Fruit fly (Drosophila melanogaster) whole organism, embryonic: ENCODE measurements around the gene CG13054.

Experiments used
- C15 ChIP-seq: fragments of 200-800 bp; sonication (Bioruptor generic); IDR thresholded peaks from 3 replicates; pipeline ENCODE4 v1.3.6; 2022; ENCODE audit warnings: missing biosample characterization, missing genetic modification characterization
- CG11398 ChIP-seq: fragments of 200-800 bp; sonication (Bioruptor generic); optimal IDR thresholded peaks from 2 replicates; lab custom pipeline; 2016; ENCODE audit warnings: missing biosample characterization, missing genetic modification characterization
- CG12659 ChIP-seq: fragments of 200-800 bp; sonication (Bioruptor generic); optimal IDR thresholded peaks from 3 replicates; lab custom pipeline; 2017; ENCODE audit warnings: mild to moderate bottlenecking, missing biosample characterization, missing genetic modification reagents, missing genetic modification characterization
- CG13287 ChIP-seq: fragments of 200-800 bp; sonication (Bioruptor generic); IDR thresholded peaks from 2 replicates; pipeline ENCODE4 v1.3.6; 2022; ENCODE audit warnings: missing biosample characterization, missing genetic modification characterization; ENCODE audit not compliant: partially characterized antibody
- CG13424 ChIP-seq: fragments of 200-800 bp; sonication (Bioruptor generic); optimal IDR thresholded peaks from 2 replicates; lab custom pipeline; 2019; ENCODE audit warnings: missing biosample characterization, mild to moderate bottlenecking, missing genetic modification characterization, moderate library complexity
- CG14860 ChIP-seq: fragments of 200-800 bp; sonication (Bioruptor generic); IDR thresholded peaks from 3 replicates; pipeline ENCODE4 v1.3.6; 2022; ENCODE audit warnings: missing biosample characterization, missing genetic modification characterization; ENCODE audit not compliant: partially characterized antibody
- CG15269 ChIP-seq: fragments of 200-800 bp; sonication (Bioruptor generic); optimal IDR thresholded peaks from 2 replicates; lab custom pipeline; 2018; ENCODE audit warnings: missing biosample characterization, mild to moderate bottlenecking, missing genetic modification characterization, moderate library complexity
- CG1647 ChIP-seq: fragments of 200-800 bp; sonication (Bioruptor generic); optimal IDR thresholded peaks from 3 replicates; lab custom pipeline; 2016; ENCODE audit warnings: missing biosample characterization, missing genetic modification characterization
- CG17612 ChIP-seq: fragments of 200-800 bp; sonication (Bioruptor generic); IDR thresholded peaks from 2 replicates; pipeline ENCODE4 v1.3.6; 2022; ENCODE audit warnings: missing biosample characterization, missing genetic modification characterization
- CG34376 ChIP-seq: fragments of 200-800 bp; sonication (Bioruptor generic); optimal IDR thresholded peaks from 2 replicates; lab custom pipeline; 2018; ENCODE audit warnings: missing biosample characterization, mild to moderate bottlenecking, missing genetic modification characterization
- CG34422 ChIP-seq: fragments of 200-800 bp; sonication (Bioruptor generic); IDR thresholded peaks from 3 replicates; pipeline ENCODE4 v1.3.6; 2022; ENCODE audit warnings: missing biosample characterization, missing genetic modification characterization
- CG4404 ChIP-seq: fragments of 200-800 bp; sonication (Bioruptor generic); IDR thresholded peaks from 2 replicates; pipeline ENCODE4 v1.3.6; 2022; ENCODE audit warnings: missing biosample characterization, missing genetic modification characterization
- CG4730 ChIP-seq: fragments of 200-800 bp; sonication (Bioruptor generic); IDR thresholded peaks from 2 replicates; pipeline ENCODE4 v1.3.6; 2022; ENCODE audit warnings: missing biosample characterization, missing genetic modification characterization
- CG7271 ChIP-seq: fragments of 200-800 bp; sonication (Bioruptor generic); optimal IDR thresholded peaks from 2 replicates; lab custom pipeline; 2018; ENCODE audit warnings: missing biosample characterization, mild to moderate bottlenecking, missing genetic modification characterization, moderate library complexity
- CG8290 ChIP-seq, 3 experiments: fragments of 200-800 bp; sonication (Bioruptor generic); optimal IDR thresholded peaks; 2 replicates each; lab custom pipeline; 2016 to 2019; ENCODE audit warnings: missing biosample characterization in 3 of 3, missing genetic modification characterization in 3 of 3, mild to moderate bottlenecking in 2 of 3, moderate library complexity in 1 of 3
- D19A ChIP-seq: fragments of 200-800 bp; optimal IDR thresholded peaks from 3 replicates; lab custom pipeline; 2019; ENCODE audit warnings: missing biosample characterization, mild to moderate bottlenecking, missing genetic modification characterization, moderate library complexity
- Dad ChIP-seq: fragments of 200-800 bp; sonication (Bioruptor generic); optimal IDR thresholded peaks from 3 replicates; lab custom pipeline; 2016; ENCODE audit warnings: missing biosample characterization, missing genetic modification characterization
- Dll ChIP-seq: fragments of 200-800 bp; sonication (Bioruptor generic); IDR thresholded peaks from 4 replicates; pipeline ENCODE4 v1.3.6; 2022; ENCODE audit warnings: missing biosample characterization, missing genetic modification characterization; ENCODE audit not compliant: partially characterized antibody
- Dp ChIP-seq: fragments of 200-800 bp; sonication (Bioruptor generic); optimal IDR thresholded peaks from 2 replicates; lab custom pipeline; 2018; ENCODE audit warnings: missing biosample characterization, mild to moderate bottlenecking, missing genetic modification characterization, moderate library complexity
- Dref ChIP-seq: fragments of 200-800 bp; sonication (Bioruptor generic); IDR thresholded peaks from 2 replicates; pipeline ENCODE4 v1.3.6; 2022; ENCODE audit warnings: missing biosample characterization, missing genetic modification characterization
- Ets65A ChIP-seq: fragments of 200-800 bp; sonication (Bioruptor generic); peaks from one replicate; lab custom pipeline; 2016; ENCODE audit warnings: missing biosample characterization, missing genetic modification characterization
- HLH4C ChIP-seq: fragments of 200-800 bp; sonication (Bioruptor generic); IDR thresholded peaks from 3 replicates; pipeline ENCODE4 v1.3.6; 2022; ENCODE audit warnings: missing biosample characterization, missing genetic modification characterization; ENCODE audit not compliant: partially characterized antibody
- Hr39 ChIP-seq: fragments of >200 bp; optimal IDR thresholded peaks from 2 replicates; lab custom pipeline; 2017
- MBD-R2 ChIP-seq: fragments of 200-800 bp; sonication (Bioruptor generic); IDR thresholded peaks from 2 replicates; pipeline ENCODE4 v1.3.6; 2022; ENCODE audit warnings: missing biosample characterization, missing genetic modification characterization
- Max ChIP-seq: fragments of 200-800 bp; sonication (Bioruptor generic); optimal IDR thresholded peaks from 2 replicates; lab custom pipeline; 2016; ENCODE audit warnings: missing biosample characterization, mild to moderate bottlenecking, missing genetic modification characterization
- Med ChIP-seq: fragments of 200-800 bp; sonication (Bioruptor generic); peaks from one replicate; lab custom pipeline; 2016; ENCODE audit warnings: missing biosample characterization, missing genetic modification characterization, mild to moderate bottlenecking, inconsistent platforms, moderate library complexity
- PHDP ChIP-seq: fragments of 200-800 bp; sonication (Bioruptor generic); optimal IDR thresholded peaks from 3 replicates; lab custom pipeline; 2018; ENCODE audit warnings: missing biosample characterization, mild to moderate bottlenecking, missing genetic modification characterization, moderate library complexity
- Sox100B ChIP-seq: fragments of 200-800 bp; sonication (Bioruptor generic); optimal IDR thresholded peaks from 3 replicates; lab custom pipeline; 2018; ENCODE audit warnings: missing biosample characterization, mild to moderate bottlenecking, missing genetic modification characterization
- al ChIP-seq: fragments of 200-800 bp; sonication (Bioruptor generic); IDR thresholded peaks from 2 replicates; pipeline ENCODE4 v1.3.6; 2022; ENCODE audit warnings: missing biosample characterization, missing genetic modification characterization
- az2 ChIP-seq: fragments of 200-800 bp; sonication (Bioruptor generic); optimal IDR thresholded peaks from 3 replicates; lab custom pipeline; 2016; ENCODE audit warnings: missing biosample characterization, missing genetic modification characterization
- chinmo ChIP-seq: fragments of 200-800 bp; sonication (Bioruptor generic); IDR thresholded peaks from 4 replicates; pipeline ENCODE4 v1.3.6; 2022; ENCODE audit warnings: missing biosample characterization, missing genetic modification characterization; ENCODE audit not compliant: partially characterized antibody
- crp ChIP-seq, 2 experiments: fragments of 200-800 bp; sonication (Bioruptor generic); optimal IDR thresholded peaks; 2 replicates in 1 of 2; 3 replicates in 1 of 2; lab custom pipeline; 2017; ENCODE audit warnings: missing biosample characterization in 2 of 2, missing genetic modification characterization in 2 of 2, mild to moderate bottlenecking in 1 of 2, moderate library complexity in 1 of 2
- dm ChIP-seq: fragments of 200-800 bp; sonication (Bioruptor generic); optimal IDR thresholded peaks from 3 replicates; lab custom pipeline; 2016; ENCODE audit warnings: missing biosample characterization, missing genetic modification characterization
- exex ChIP-seq: fragments of 200-800 bp; sonication (Bioruptor generic); optimal IDR thresholded peaks from 4 replicates; lab custom pipeline; 2018; ENCODE audit warnings: missing biosample characterization, mild to moderate bottlenecking, missing genetic modification characterization, moderate library complexity
- fd64A ChIP-seq: fragments of 200-800 bp; sonication (Bioruptor generic); optimal IDR thresholded peaks from 3 replicates; lab custom pipeline; 2018; ENCODE audit warnings: missing biosample characterization, mild to moderate bottlenecking, missing genetic modification characterization
- gcm2 ChIP-seq: fragments of 200-800 bp; sonication (Bioruptor generic); optimal IDR thresholded peaks from 2 replicates; lab custom pipeline; 2016; ENCODE audit warnings: missing biosample characterization, missing genetic modification characterization
- gem ChIP-seq: fragments of 200-800 bp; sonication (Bioruptor generic); optimal IDR thresholded peaks from 2 replicates; lab custom pipeline; 2019; ENCODE audit warnings: missing biosample characterization, mild to moderate bottlenecking, missing genetic modification characterization, moderate library complexity
- gt ChIP-seq: fragments of 200-800 bp; sonication (Bioruptor generic); IDR thresholded peaks from 2 replicates; pipeline ENCODE4 v1.3.6; 2022; ENCODE audit warnings: missing biosample characterization, missing genetic modification characterization
- h ChIP-seq: fragments of >200 bp; optimal IDR thresholded peaks from 2 replicates; lab custom pipeline; 2017
- hbn ChIP-seq: fragments of 200-800 bp; sonication (Bioruptor generic); IDR thresholded peaks from 2 replicates; pipeline ENCODE4 v1.3.6; 2022; ENCODE audit warnings: missing biosample characterization, missing genetic modification characterization; ENCODE audit not compliant: partially characterized antibody
- lbe ChIP-seq: fragments of 200-800 bp; sonication (Bioruptor generic); optimal IDR thresholded peaks from 2 replicates; lab custom pipeline; 2016; ENCODE audit warnings: missing biosample characterization, mild to moderate bottlenecking, missing genetic modification characterization
- pan ChIP-seq, 4 experiments: fragments of >200 bp in 3 of 4; fragments of 200-800 bp in 1 of 4; sonication (Bioruptor generic) in 1 of 4; optimal IDR thresholded peaks in 3 of 4; IDR thresholded peaks in 1 of 4; 2 replicates each; pipeline versions ENCODE4 v1.3.6 to Lab custom; 2017 to 2022; ENCODE audit warnings: missing biosample characterization in 2 of 4, missing genetic modification characterization in 2 of 4, mixed read lengths in 1 of 4
- pzg ChIP-seq: fragments of 200-800 bp; sonication (Bioruptor generic); optimal IDR thresholded peaks from 3 replicates; lab custom pipeline; 2018; ENCODE audit warnings: missing biosample characterization, mild to moderate bottlenecking, missing genetic modification characterization, moderate library complexity
- salm ChIP-seq: fragments of 200-800 bp; sonication (Bioruptor generic); optimal IDR thresholded peaks from 2 replicates; lab custom pipeline; 2018; ENCODE audit warnings: missing biosample characterization, mild to moderate bottlenecking, missing genetic modification characterization
- sug ChIP-seq: fragments of 200-800 bp; optimal IDR thresholded peaks from 2 replicates; lab custom pipeline; 2019; ENCODE audit warnings: missing biosample characterization, mild to moderate bottlenecking, missing genetic modification characterization, moderate library complexity

The CG13054 gene

dm6 chr3L:16241296-16241695 lies 15.7 kb downstream of the CG13054 start:
- TF ChIP-seq Ets65A (peak; percentile 88), gem (tag; lab: Kevin White, UChicago) (no peak)

dm6 chr3L:16233850-16234494 lies 23.0 kb downstream of the CG13054 start:
- TF ChIP-seq CG13424 (tag; lab: Kevin White, UChicago): no peak
- TF ChIP-seq fd64A: no peak
- TF ChIP-seq Hr39: no peak
- no peak for TF ChIP-seq gcm2 (GFP tag; lab: Kevin White, UChicago)
- no peak for TF ChIP-seq Dp (GFP tag; lab: Kevin White, UChicago)
- TF ChIP-seq CG34376 (GFP tag; lab: Kevin White, UChicago): peak; percentile 17
- no peak for TF ChIP-seq CG15269 (tag; lab: Kevin White, UChicago)
- TF ChIP-seq al: no peak
- no peak for TF ChIP-seq salm
- no peak for TF ChIP-seq gt (GFP tag; lab: Robert Waterston, UW)
- TF ChIP-seq PHDP (tag; lab: Kevin White, UChicago): no peak
- TF ChIP-seq crp (GFP tag; optimal IDR thresholded peaks at IDR 0.05; lab: Kevin White, UChicago): peak in 1 of 2 experiments; percentile 57
- no peak for TF ChIP-seq CG4730 (GFP tag; lab: Robert Waterston, UW)
- TF ChIP-seq pan (optimal IDR thresholded peaks at IDR 0.05; lab: Kevin White, UChicago): no peak
- no peak for TF ChIP-seq pan (GFP tag; optimal IDR thresholded peaks at IDR 0.05 in 1 of 2, IDR thresholded peaks at IDR 0.05 in 1 of 2)
- peak; percentile 6 for TF ChIP-seq pzg (GFP tag; lab: Kevin White, UChicago)
- no peak for TF ChIP-seq Max
- TF ChIP-seq Dll (GFP tag; lab: Robert Waterston, UW): 0 out of 4 replicates have a peak, but pooled peaks have one; percentile 12
- TF ChIP-seq Sox100B: no peak
- 0 out of 3 replicates have a peak, but pooled peaks have one; percentile 26 for TF ChIP-seq CG34422
- no peak for TF ChIP-seq Dad (GFP tag; lab: Kevin White, UChicago)
- peak; percentile 48 for TF ChIP-seq exex
- no peak for TF ChIP-seq dm (GFP tag; lab: Kevin White, UChicago)
- TF ChIP-seq HLH4C (GFP tag; lab: Robert Waterston, UW): no peak
- TF ChIP-seq CG14860 (GFP tag; lab: Robert Waterston, UW): no peak
- TF ChIP-seq C15 (GFP tag; lab: Robert Waterston, UW): no peak
- TF ChIP-seq chinmo (GFP tag; lab: Robert Waterston, UW): no peak
- peak; percentile 16 for TF ChIP-seq lbe
- no peak for TF ChIP-seq CG1647 (GFP tag; lab: Kevin White, UChicago)
- TF ChIP-seq hbn (GFP tag; lab: Robert Waterston, UW): no peak
- no peak for TF ChIP-seq h (lab: Kevin White, UChicago)
- TF ChIP-seq CG13287 (GFP tag; lab: Robert Waterston, UW): peak; percentile 26; the same call in 1 of the 2 replicates
- TF ChIP-seq Med (GFP tag; lab: Kevin White, UChicago): peak; percentile 48
- no peak for TF ChIP-seq CG17612 (GFP tag; lab: Robert Waterston, UW)
- TF ChIP-seq CG12659 (GFP tag; lab: Kevin White, UChicago): no peak
- TF ChIP-seq CG7271: no peak
- TF ChIP-seq Dref: peak; percentile 50
- TF ChIP-seq CG8290 (GFP tag; optimal IDR thresholded peaks at IDR 0.05; lab: Kevin White, UChicago): no peak
- TF ChIP-seq CG8290 (tag; optimal IDR thresholded peaks at IDR 0.05; lab: Kevin White, UChicago): no peak
- TF ChIP-seq CG4404: no peak
- 0 out of 2 replicates have a peak, but pooled peaks have one; percentile 19 for TF ChIP-seq MBD-R2 (GFP tag; lab: Robert Waterston, UW)
- no peak for TF ChIP-seq CG11398 (GFP tag; lab: Kevin White, UChicago)
- no peak for TF ChIP-seq D19A
- no peak for TF ChIP-seq az2 (GFP tag; lab: Kevin White, UChicago)
- peak; percentile 53 for TF ChIP-seq sug (tag; lab: Kevin White, UChicago)
